Worm (Caenorhabditis elegans) whole organism, midembryonic: ENCODE results near the gene alg-3.

ENCODE experiments used
- T22C8.4 ChIP-seq: fragments of 200-800 bp; sonication (Bioruptor generic); IDR thresholded peaks from 2 replicates; pipeline ENCODE4 v1.3.6; 2022; ENCODE audit warnings: missing genetic modification characterization, missing compliant biosample characterization
- flt-1 ChIP-seq: fragments of 200-800 bp; sonication (Bioruptor generic); IDR thresholded peaks from 2 replicates; pipeline ENCODE4 v1.3.6; 2022; ENCODE audit warnings: missing genetic modification characterization, missing compliant biosample characterization
- med-1 ChIP-seq: sonication (generic microtip); optimal IDR thresholded peaks from 2 replicates; lab custom pipeline; 2017; ENCODE audit warnings: missing genetic modification characterization, mild to moderate bottlenecking, missing compliant biosample characterization, antibody characterized with exemption, missing genetic modification reagents; ENCODE audit not compliant: insufficient read depth
- tab-1 ChIP-seq: fragments of 200-800 bp; sonication (Bioruptor generic); IDR thresholded peaks from 2 replicates; pipeline ENCODE4 v1.3.6; 2022; ENCODE audit warnings: missing genetic modification characterization, missing compliant biosample characterization
- ztf-29 ChIP-seq: fragments of 200-800 bp; sonication (Bioruptor generic); IDR thresholded peaks from 2 replicates; pipeline ENCODE4 v1.3.6; 2022; ENCODE audit warnings: missing genetic modification reagents, missing genetic modification characterization, missing compliant biosample characterization

DNA sequence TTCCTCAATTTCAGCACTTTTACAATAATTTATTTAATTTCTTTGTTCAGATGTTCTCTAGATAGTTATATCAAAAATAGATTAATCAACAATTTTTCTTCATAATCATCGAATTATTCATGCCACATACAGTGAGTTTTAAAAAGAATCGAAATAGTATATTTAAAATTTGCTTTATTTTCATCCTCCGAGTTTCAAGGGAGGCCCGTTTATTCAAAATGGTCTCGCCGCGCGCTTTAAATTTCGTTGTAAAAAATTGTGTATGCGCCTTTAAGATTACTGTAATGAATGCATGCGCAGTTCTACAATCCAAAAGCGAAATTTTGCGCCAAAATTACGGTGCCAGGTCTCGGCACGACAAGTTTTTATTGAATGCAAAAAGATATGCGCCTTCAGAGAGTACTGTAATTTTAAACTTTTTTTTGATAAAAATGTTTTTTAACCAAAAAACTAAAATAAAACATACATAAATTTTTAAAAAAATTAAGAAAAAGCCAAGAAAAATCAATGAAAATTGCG lies 44.2 kb upstream of the alg-3 start, which contains the start of gene ZK792.1:
- TF ChIP-seq flt-1 (GFP tag; lab: Robert Waterston, UW) (no peak), med-1 (GFP tag; lab: Kevin White, UChicago) (no peak), T22C8.4 (GFP tag; lab: Robert Waterston, UW) (no peak), ztf-29 (GFP tag; lab: Robert Waterston, UW) (no peak), tab-1 (GFP tag; lab: Robert Waterston, UW) (no peak)
